Fruit fly (Drosophila melanogaster): Measurements from ENCODE around the gene CG4374.

CG4374 gene

dm6 chr3R:23507376-23507775 is 35.3 kb upstream of the CG4374 start, which contains the start of gene CG34289:
Gene CG34289, minus strand, starts transcription at chr3R:23507476.
- TF ChIP-seq CG14655 (GFP tag; optimal IDR thresholded peaks at IDR 0.05), result no peak
- TF ChIP-seq CG13204 (GFP tag; optimal IDR thresholded peaks at IDR 0.05), result no peak
- no peak for TF ChIP-seq Ets98B (GFP tag; IDR thresholded peaks at IDR 0.05)
- TF ChIP-seq D1 (tag; optimal IDR thresholded peaks at IDR 0.05), result no peak
- no peak for TF ChIP-seq CG34367 (tag; optimal IDR thresholded peaks at IDR 0.05)
- TF ChIP-seq CG12605 (GFP tag; IDR thresholded peaks at IDR 0.05), result no peak
- no peak for TF ChIP-seq fd96Ca (GFP tag; IDR thresholded peaks at IDR 0.05)

- TF ChIP-seq Ets98B (GFP tag; IDR thresholded peaks at IDR 0.05) (peak; percentile 55), fd96Ca (GFP tag; IDR thresholded peaks at IDR 0.05) (no peak), Snoo (tag; optimal IDR thresholded peaks at IDR 0.05) (peak; percentile 10), CG32121 (GFP tag; IDR thresholded peaks at IDR 0.05) (peak; percentile 66), CG8301 (tag; optimal IDR thresholded peaks at IDR 0.05) (peak; percentile 56), CG13204 (GFP tag; optimal IDR thresholded peaks at IDR 0.05) (no peak), Pif1A (GFP tag; optimal IDR thresholded peaks at IDR 0.05) (peak; percentile 45), CG10348 (GFP tag; IDR thresholded peaks at IDR 0.05) (no peak), CG9948 (tag; optimal IDR thresholded peaks at IDR 0.05) (peak; percentile 34), Pif1B (GFP tag; optimal IDR thresholded peaks at IDR 0.05) (peak; percentile 38), D1 (tag; optimal IDR thresholded peaks at IDR 0.05) (no peak), CG17806 (tag; optimal IDR thresholded peaks at IDR 0.05) (peak; percentile 1), CG4496 (GFP tag; IDR thresholded peaks at IDR 0.05) (0 out of 3 replicates have a peak, but pooled peaks have one; percentile 40), CG14655 (GFP tag; optimal IDR thresholded peaks at IDR 0.05) (peak; percentile 72), EcR (GFP tag; optimal IDR thresholded peaks at IDR 0.05) (no peak)
Observed at dm6 chr3R:23504760-23505159, 32.7 kb upstream of the CG4374 start.

DNA sequence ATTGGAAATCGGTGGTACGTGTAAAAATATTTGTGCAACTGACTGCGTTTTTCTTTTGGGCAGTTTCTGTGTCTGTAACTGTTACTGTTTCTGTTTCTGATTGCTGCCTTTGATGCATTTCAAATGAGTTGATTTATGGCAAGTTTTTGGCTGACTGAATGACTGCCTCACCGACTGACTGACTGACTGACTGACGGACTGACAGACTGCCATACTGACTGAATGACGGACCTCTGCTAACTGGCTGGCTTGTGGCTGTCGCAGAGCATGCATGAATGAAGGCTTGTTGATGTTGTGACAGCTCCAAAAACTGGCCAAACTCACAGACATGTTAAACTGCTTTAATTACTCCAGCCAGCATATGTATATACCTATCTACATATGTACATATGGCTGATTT is 31.4 kb upstream of the CG4374 start:
- no peak for TF ChIP-seq fd96Ca (GFP tag; IDR thresholded peaks at IDR 0.05)
- TF ChIP-seq gl (tag; optimal IDR thresholded peaks at IDR 0.05), result no peak
- TF ChIP-seq CG8301 (tag; optimal IDR thresholded peaks at IDR 0.05), result no peak
- no peak for TF ChIP-seq Pif1A (GFP tag; optimal IDR thresholded peaks at IDR 0.05)
- no peak for TF ChIP-seq D1 (tag; optimal IDR thresholded peaks at IDR 0.05)

dm6 chr3R:23497241-23497640 is 25.2 kb upstream of the CG4374 start:
- TF ChIP-seq EcR (GFP tag; optimal IDR thresholded peaks at IDR 0.05) (no peak), CG8159 (tag; optimal IDR thresholded peaks at IDR 0.05) (peak; percentile 8)

- TF ChIP-seq Pif1A (GFP tag; optimal IDR thresholded peaks at IDR 0.05) (no peak), CG13204 (GFP tag; optimal IDR thresholded peaks at IDR 0.05) (no peak), CG4496 (GFP tag; IDR thresholded peaks at IDR 0.05) (no peak), CG34367 (tag; optimal IDR thresholded peaks at IDR 0.05) (no peak), gl (tag; optimal IDR thresholded peaks at IDR 0.05) (no peak), D1 (tag; optimal IDR thresholded peaks at IDR 0.05) (no peak), Pif1B (GFP tag; optimal IDR thresholded peaks at IDR 0.05) (peak; percentile 36), CG15710 (tag; optimal IDR thresholded peaks at IDR 0.05) (peak; percentile 50), CG9948 (tag; optimal IDR thresholded peaks at IDR 0.05) (peak; percentile 2), Snoo (tag; optimal IDR thresholded peaks at IDR 0.05) (peak; percentile 71), CG17806 (tag; optimal IDR thresholded peaks at IDR 0.05) (peak; percentile 42), CG8159 (tag; optimal IDR thresholded peaks at IDR 0.05) (peak; percentile 59)
Observed at dm6 chr3R:23496488-23496887, 24.4 kb upstream of the CG4374 start.

dm6 chr3R:23487201-23487600 is 15.1 kb upstream of the CG4374 start, which contains the start of gene Ir94h:
Gene Ir94h, plus strand, starts transcription at chr3R:23487501.
- TF ChIP-seq Pif1A (GFP tag; optimal IDR thresholded peaks at IDR 0.05) (no peak), CG8159 (tag; optimal IDR thresholded peaks at IDR 0.05) (no peak), CG34367 (tag; optimal IDR thresholded peaks at IDR 0.05) (no peak), CG15710 (tag; optimal IDR thresholded peaks at IDR 0.05) (no peak), Snoo (tag; optimal IDR thresholded peaks at IDR 0.05) (no peak), CG8301 (tag; optimal IDR thresholded peaks at IDR 0.05) (no peak), Ets98B (GFP tag; IDR thresholded peaks at IDR 0.05) (no peak)

dm6 chr3R:23486743-23487142 is 14.7 kb upstream of the CG4374 start:
- no peak for TF ChIP-seq CG17806 (tag; optimal IDR thresholded peaks at IDR 0.05)
- TF ChIP-seq fd96Ca (GFP tag; IDR thresholded peaks at IDR 0.05), result no peak
- no peak for TF ChIP-seq D1 (tag; optimal IDR thresholded peaks at IDR 0.05)
- no peak for TF ChIP-seq CG8301 (tag; optimal IDR thresholded peaks at IDR 0.05)
- peak; percentile 31 for TF ChIP-seq CG8159 (tag; optimal IDR thresholded peaks at IDR 0.05)
- TF ChIP-seq EcR (GFP tag; optimal IDR thresholded peaks at IDR 0.05), result no peak
- TF ChIP-seq Pif1A (GFP tag; optimal IDR thresholded peaks at IDR 0.05), result peak; percentile 64
- TF ChIP-seq CG10348 (GFP tag; IDR thresholded peaks at IDR 0.05), result no peak
- TF ChIP-seq Pif1B (GFP tag; optimal IDR thresholded peaks at IDR 0.05), result peak; percentile 57
- TF ChIP-seq CG32121 (GFP tag; IDR thresholded peaks at IDR 0.05), result no peak
- no peak for TF ChIP-seq CG12605 (GFP tag; IDR thresholded peaks at IDR 0.05)
- TF ChIP-seq rn (GFP tag; IDR thresholded peaks at IDR 0.05), result no peak
- no peak for TF ChIP-seq CG9948 (tag; optimal IDR thresholded peaks at IDR 0.05)
- TF ChIP-seq CG34367 (tag; optimal IDR thresholded peaks at IDR 0.05), result no peak
- no peak for TF ChIP-seq CG13204 (GFP tag; optimal IDR thresholded peaks at IDR 0.05)
- peak; percentile 85 for TF ChIP-seq Snoo (tag; optimal IDR thresholded peaks at IDR 0.05)
- no peak for TF ChIP-seq Ets98B (GFP tag; IDR thresholded peaks at IDR 0.05)
- TF ChIP-seq CG14655 (GFP tag; optimal IDR thresholded peaks at IDR 0.05), result no peak
- no peak for TF ChIP-seq gl (tag; optimal IDR thresholded peaks at IDR 0.05)
- TF ChIP-seq CG4496 (GFP tag; IDR thresholded peaks at IDR 0.05), result no peak
- TF ChIP-seq CG15710 (tag; optimal IDR thresholded peaks at IDR 0.05), result peak; percentile 13
